Worm (Caenorhabditis elegans) whole organism, L1 larva: Measurements from ENCODE around the gene set-8.

Experiments
- F16B12.6 ChIP-seq: fragments of 150-350 bp; optimal IDR thresholded peaks from 2 replicates; lab custom pipeline; 2014; ENCODE audit warnings: missing biosample characterization, missing genetic modification characterization
- ceh-63 ChIP-seq: fragments of 200-800 bp; sonication (Bioruptor generic); optimal IDR thresholded peaks from 2 replicates; lab custom pipeline; 2018; ENCODE audit warnings: mild to moderate bottlenecking, missing genetic modification characterization, missing compliant biosample characterization
- ceh-8 ChIP-seq: fragments of 200-800 bp; sonication (Bioruptor generic); optimal IDR thresholded peaks from 2 replicates; lab custom pipeline; 2018; ENCODE audit warnings: mild to moderate bottlenecking, missing genetic modification characterization, moderate library complexity, missing compliant biosample characterization
- ceh-88 ChIP-seq: fragments of 200-800 bp; sonication (Bioruptor generic); IDR thresholded peaks from 2 replicates; pipeline ENCODE4 v1.3.6; 2022; ENCODE audit warnings: missing genetic modification characterization, missing compliant biosample characterization
- dsc-1 ChIP-seq: sonication (generic microtip); optimal IDR thresholded peaks from 2 replicates; lab custom pipeline; 2016; ENCODE audit warnings: mild to moderate bottlenecking, missing genetic modification characterization, missing compliant biosample characterization
- efl-1 ChIP-seq, 4 experiments: fragments of 150-350 bp; optimal IDR thresholded peaks in 3 of 4; peaks in 1 of 4; 1 replicate in 1 of 4; 2 replicates in 3 of 4; lab custom pipeline; 2014; ENCODE audit warnings: missing biosample characterization in 2 of 4, missing genetic modification characterization in 2 of 4, missing genetic modification reagents in 2 of 4
- egl-13 ChIP-seq: sonication (generic microtip); optimal IDR thresholded peaks from 2 replicates; lab custom pipeline; 2016; ENCODE audit warnings: missing genotype, missing genetic modification reagents, missing genetic modification characterization, missing compliant biosample characterization
- elt-2 ChIP-seq: sonication (generic microtip); optimal IDR thresholded peaks from 2 replicates; lab custom pipeline; 2016; ENCODE audit warnings: missing genetic modification characterization, mild to moderate bottlenecking, inconsistent platforms, missing compliant biosample characterization, missing genetic modification reagents
- elt-3 ChIP-seq, 6 experiments: fragments of 150-350 bp in 1 of 6; sonication (generic microtip); optimal IDR thresholded peaks; 2 replicates each; lab custom pipeline; 2017 to 2018; ENCODE audit warnings: missing biosample characterization in 6 of 6, missing genetic modification characterization in 6 of 6, inconsistent platforms in 1 of 6
- fkh-10 ChIP-seq: sonication (generic microtip); optimal IDR thresholded peaks from 2 replicates; lab custom pipeline; 2017; ENCODE audit warnings: missing biosample characterization, missing genetic modification reagents, missing genetic modification characterization
- fkh-4 ChIP-seq: sonication (generic microtip); optimal IDR thresholded peaks from 2 replicates; lab custom pipeline; 2016; ENCODE audit warnings: missing compliant biosample characterization, missing genetic modification characterization, borderline replicate concordance
- fkh-8 ChIP-seq: sonication (generic microtip); optimal IDR thresholded peaks from 2 replicates; lab custom pipeline; 2016; ENCODE audit warnings: mild to moderate bottlenecking, missing genetic modification characterization, missing compliant biosample characterization
- fos-1 ChIP-seq: fragments of 150-350 bp; optimal IDR thresholded peaks from 2 replicates; lab custom pipeline; 2014; ENCODE audit warnings: missing biosample characterization, missing genetic modification characterization
- hpl-2 ChIP-seq: fragments of 150-350 bp; optimal IDR thresholded peaks from 2 replicates; lab custom pipeline; 2014; ENCODE audit warnings: missing biosample characterization, missing genetic modification reagents, missing genetic modification characterization
- irx-1 ChIP-seq: sonication (generic microtip); optimal IDR thresholded peaks from 2 replicates; lab custom pipeline; 2016; ENCODE audit warnings: missing genetic modification characterization, missing compliant biosample characterization
- jun-1 ChIP-seq: fragments of 150-350 bp; optimal IDR thresholded peaks from 2 replicates; lab custom pipeline; 2014; ENCODE audit warnings: missing biosample characterization, missing genetic modification reagents, missing genetic modification characterization
- lin-13 ChIP-seq: fragments of 150-350 bp; optimal IDR thresholded peaks from 2 replicates; lab custom pipeline; 2014; ENCODE audit warnings: missing biosample characterization, missing genetic modification reagents, missing genetic modification characterization
- lin-14 ChIP-seq: fragments of 200-800 bp; sonication (Bioruptor generic); optimal IDR thresholded peaks from 2 replicates; lab custom pipeline; 2018; ENCODE audit warnings: mild to moderate bottlenecking, missing genetic modification characterization, moderate library complexity, missing compliant biosample characterization
- lin-35 ChIP-seq, 2 experiments: fragments of 150-350 bp; optimal IDR thresholded peaks; 2 replicates each; lab custom pipeline; 2014; ENCODE audit warnings: missing biosample characterization in 2 of 2, missing genetic modification characterization in 2 of 2, missing genetic modification reagents in 2 of 2
- lir-3 ChIP-seq: sonication (generic microtip); optimal IDR thresholded peaks from 2 replicates; lab custom pipeline; 2016; ENCODE audit warnings: mild to moderate bottlenecking, missing genetic modification characterization, moderate library complexity, missing compliant biosample characterization; ENCODE audit not compliant: poor library complexity
- lsy-2 ChIP-seq, 2 experiments: fragments of 150-350 bp; optimal IDR thresholded peaks; 2 replicates each; lab custom pipeline; 2014; ENCODE audit warnings: missing biosample characterization in 2 of 2, missing genetic modification characterization in 2 of 2
- mab-9 ChIP-seq: fragments of 200-800 bp; sonication (Bioruptor generic); IDR thresholded peaks from 2 replicates; pipeline ENCODE4 v1.3.6; 2022; ENCODE audit warnings: missing genetic modification reagents, missing genetic modification characterization, missing compliant biosample characterization
- mef-2 ChIP-seq: fragments of 150-350 bp; optimal IDR thresholded peaks from 2 replicates; lab custom pipeline; 2014; ENCODE audit warnings: missing biosample characterization, missing genetic modification characterization
- mep-1 ChIP-seq: fragments of 150-350 bp; optimal IDR thresholded peaks from 2 replicates; lab custom pipeline; 2014; ENCODE audit warnings: missing biosample characterization, missing genetic modification characterization
- nhr-11 ChIP-seq: fragments of 150-350 bp; optimal IDR thresholded peaks from 2 replicates; lab custom pipeline; 2014; ENCODE audit warnings: missing biosample characterization, missing genetic modification characterization
- nhr-19 ChIP-seq: fragments of 200-800 bp; sonication (Bioruptor generic); conservative IDR thresholded peaks from 2 replicates; pipeline ENCODE4 v1.3.6; 2022; ENCODE audit warnings: missing genetic modification characterization, missing compliant biosample characterization
- nhr-237 ChIP-seq: fragments of 150-350 bp; optimal IDR thresholded peaks from 2 replicates; lab custom pipeline; 2014; ENCODE audit warnings: missing biosample characterization, missing genetic modification characterization
- nhr-47 ChIP-seq: sonication (generic microtip); optimal IDR thresholded peaks from 2 replicates; lab custom pipeline; 2016; ENCODE audit warnings: mild to moderate bottlenecking, missing genetic modification characterization, moderate library complexity, missing compliant biosample characterization
- nhr-77 ChIP-seq: fragments of 150-350 bp; optimal IDR thresholded peaks from 2 replicates; lab custom pipeline; 2014; ENCODE audit warnings: missing biosample characterization, missing genetic modification characterization
- nhr-85 ChIP-seq: sonication (generic microtip); peaks from one replicate; lab custom pipeline; 2016; ENCODE audit warnings: missing genetic modification characterization, inconsistent platforms, missing compliant biosample characterization
- nhr-90 ChIP-seq: sonication (generic microtip); optimal IDR thresholded peaks from 2 replicates; lab custom pipeline; 2016; ENCODE audit warnings: mild to moderate bottlenecking, missing genetic modification characterization, missing compliant biosample characterization; ENCODE audit not compliant: poor library complexity
- pag-3 ChIP-seq: sonication (generic microtip); optimal IDR thresholded peaks from 2 replicates; lab custom pipeline; 2017; ENCODE audit warnings: missing genetic modification characterization, mild to moderate bottlenecking, missing compliant biosample characterization, antibody characterized with exemption, borderline replicate concordance; ENCODE audit not compliant: insufficient read depth
- pqm-1 ChIP-seq: sonication (generic microtip); optimal IDR thresholded peaks from 3 replicates; lab custom pipeline; 2017; ENCODE audit warnings: missing biosample characterization, missing genetic modification characterization
- skn-1 ChIP-seq: fragments of 150-350 bp; optimal IDR thresholded peaks from 2 replicates; lab custom pipeline; 2014; ENCODE audit warnings: missing biosample characterization, missing genetic modification characterization
- snu-23 ChIP-seq: sonication (generic microtip); optimal IDR thresholded peaks from 2 replicates; lab custom pipeline; 2016; ENCODE audit warnings: missing genetic modification characterization, missing compliant biosample characterization
- sup-37 ChIP-seq: fragments of 200-800 bp; sonication (Bioruptor generic); optimal IDR thresholded peaks from 2 replicates; lab custom pipeline; 2018; ENCODE audit warnings: mild to moderate bottlenecking, missing genetic modification characterization, missing compliant biosample characterization
- swsn-7 ChIP-seq: sonication (generic microtip); optimal IDR thresholded peaks from 2 replicates; lab custom pipeline; 2016; ENCODE audit warnings: missing genetic modification characterization, missing compliant biosample characterization
- tbx-2 ChIP-seq: sonication (generic microtip); optimal IDR thresholded peaks from 2 replicates; lab custom pipeline; 2016; ENCODE audit warnings: missing genetic modification characterization, missing compliant biosample characterization
- unc-130 ChIP-seq: fragments of 150-350 bp; optimal IDR thresholded peaks from 2 replicates; lab custom pipeline; 2017; ENCODE audit warnings: missing biosample characterization, missing genetic modification characterization, inconsistent platforms
- unc-86 ChIP-seq: sonication (generic microtip); optimal IDR thresholded peaks from 2 replicates; lab custom pipeline; 2016; ENCODE audit warnings: missing genetic modification characterization, missing compliant biosample characterization
- unc-98 ChIP-seq: fragments of 200-800 bp; sonication (Bioruptor generic); IDR thresholded peaks from 2 replicates; pipeline ENCODE4 v1.3.6; 2022; ENCODE audit warnings: missing genetic modification characterization, missing compliant biosample characterization
- xbp-1 ChIP-seq: sonication (generic microtip); optimal IDR thresholded peaks from 2 replicates; lab custom pipeline; 2016; ENCODE audit warnings: missing genetic modification characterization, missing compliant biosample characterization
- ztf-11 ChIP-seq, 2 experiments: sonication (generic microtip); optimal IDR thresholded peaks; 2 replicates each; lab custom pipeline; 2016 to 2017; ENCODE audit warnings: missing genetic modification characterization in 2 of 2, missing biosample characterization in 1 of 2, missing compliant biosample characterization in 1 of 2
- ztf-4 ChIP-seq: fragments of 150-350 bp; optimal IDR thresholded peaks from 2 replicates; lab custom pipeline; 2014; ENCODE audit warnings: missing biosample characterization, missing genetic modification characterization

Gene set-8

DNA sequence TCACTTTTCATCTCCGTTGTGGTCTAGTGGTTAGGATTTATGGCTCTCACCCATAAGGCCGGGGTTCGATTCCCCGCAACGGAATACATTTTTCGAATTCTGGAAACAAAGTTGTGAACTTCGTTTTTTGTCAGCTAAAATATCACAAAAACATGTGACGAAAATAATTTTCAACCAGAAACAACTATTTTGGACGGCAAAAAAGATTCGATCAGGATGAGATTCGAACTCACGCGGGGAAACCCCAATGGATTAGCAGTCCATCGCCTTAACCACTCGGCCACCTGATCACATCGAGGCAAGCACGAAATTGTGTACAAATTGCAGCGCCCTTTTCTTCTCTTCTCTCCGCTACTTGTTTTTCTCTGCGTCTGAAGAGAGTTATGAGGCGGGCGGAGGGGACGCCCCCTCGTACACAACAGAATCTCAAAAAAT, 2.2 kb downstream of the set-8 start (continued):
- TF ChIP-seq sup-37 (GFP tag; lab: Kevin White, UChicago) (peak; percentile 23), swsn-7 (peak; percentile 60), irx-1 (tag; lab: Kevin White, UChicago) (peak; percentile 46), snu-23 (GFP tag; lab: Kevin White, UChicago) (peak; percentile 83), fkh-10 (GFP tag; lab: Kevin White, UChicago) (peak; percentile 11), efl-1 (optimal IDR thresholded peaks at IDR 0.05; lab: Kevin White, UChicago) (peak; percentile 18 to 24), efl-1 (GFP tag; optimal IDR thresholded peaks at IDR 0.05 in 1 of 2; lab: Kevin White, UChicago) (peak in 1 of 2 experiments; percentile 87), nhr-19 (GFP tag; lab: Robert Waterston, UW) (peak; percentile 70), lin-14 (GFP tag; lab: Kevin White, UChicago) (peak; percentile 72), fos-1 (tag; lab: Kevin White, UChicago) (peak; percentile 50), unc-130 (tag; lab: Kevin White, UChicago) (peak; percentile 48), lin-13 (GFP tag; lab: Kevin White, UChicago) (peak; percentile 38), nhr-47 (tag; lab: Kevin White, UChicago) (peak; percentile 80), lir-3 (tag; lab: Kevin White, UChicago) (peak; percentile 39), ztf-11 (tag; optimal IDR thresholded peaks at IDR 0.05; lab: Kevin White, UChicago) (peak in 1 of 2 experiments; percentile 39), egl-13 (tag; lab: Kevin White, UChicago) (peak; percentile 51), jun-1 (tag; lab: Kevin White, UChicago) (peak; percentile 55), lsy-2 (tag; optimal IDR thresholded peaks at IDR 0.05; lab: Kevin White, UChicago) (peak; percentile 26 to 42), nhr-85 (peak; percentile 79), elt-3 (tag; optimal IDR thresholded peaks at IDR 0.05; lab: Kevin White, UChicago) (peak in 3 of 6 experiments; percentile 18 to 35 (median 31)), tbx-2 (tag; lab: Kevin White, UChicago) (peak; percentile 54)

DNA sequence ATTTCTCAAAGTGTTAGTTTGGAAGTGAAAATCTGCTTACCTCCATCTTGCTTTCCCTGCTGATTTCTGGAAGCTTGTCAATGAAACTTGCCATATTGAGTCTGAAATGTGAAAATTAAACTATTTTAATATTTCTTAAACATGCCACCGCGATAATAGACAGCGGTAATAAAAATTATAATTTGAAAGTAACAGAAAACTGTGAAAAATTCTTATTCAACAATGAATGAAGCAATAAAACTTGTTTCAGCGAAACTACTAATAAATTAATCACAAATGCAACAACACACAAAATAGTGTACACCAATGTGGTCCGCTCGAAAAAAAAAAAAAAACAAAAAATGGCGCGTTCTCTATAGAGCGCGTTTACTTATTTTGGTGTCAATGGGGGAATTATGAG, 5.1 kb downstream of the set-8 start, which contains the start of gene F02D10.6:
Gene F02D10.6 (minus strand): TSS at position 101 of the 400 bp plus-strand sequence.
- TF ChIP-seq skn-1 (tag; lab: Kevin White, UChicago) (no peak), efl-1 (optimal IDR thresholded peaks at IDR 0.05; lab: Kevin White, UChicago) (no peak), efl-1 (GFP tag; optimal IDR thresholded peaks at IDR 0.05 in 1 of 2; lab: Kevin White, UChicago) (peak in 1 of 2 experiments; percentile 32), nhr-77 (tag; lab: Kevin White, UChicago) (no peak), mab-9 (GFP tag; lab: Robert Waterston, UW) (no peak), mep-1 (tag; lab: Kevin White, UChicago) (no peak), ceh-88 (GFP tag; lab: Robert Waterston, UW) (no peak), irx-1 (tag; lab: Kevin White, UChicago) (no peak)

DNA sequence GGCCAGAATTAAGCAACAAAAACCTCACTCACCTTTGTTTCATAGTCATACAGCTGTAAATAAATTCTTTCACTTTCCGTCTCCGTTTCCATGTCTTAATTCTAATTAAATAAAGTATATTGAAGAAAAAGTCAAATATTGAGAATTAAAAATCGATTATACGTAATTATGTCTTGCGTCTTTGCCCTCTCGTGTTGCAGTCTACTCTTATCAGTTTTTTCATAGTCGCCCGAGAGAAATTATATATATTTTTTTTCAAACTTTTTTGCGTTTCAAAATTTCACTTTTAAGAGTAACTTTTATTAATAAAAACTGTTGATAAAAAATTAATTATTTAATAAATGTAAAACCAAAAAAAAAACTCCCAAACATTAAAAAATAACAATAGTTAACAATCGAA, 9.9 kb downstream of the set-8 start, which contains the start of gene flr-1:
Gene flr-1 (minus strand): TSS at position 101 of the 400 bp plus-strand sequence.
- TF ChIP-seq elt-3 (tag; optimal IDR thresholded peaks at IDR 0.05; lab: Kevin White, UChicago) (no peak), ztf-4 (tag; lab: Kevin White, UChicago) (no peak), lin-35 (GFP tag; optimal IDR thresholded peaks at IDR 0.05; lab: Kevin White, UChicago) (no peak), mef-2 (tag; lab: Kevin White, UChicago) (no peak), mab-9 (GFP tag; lab: Robert Waterston, UW) (no peak), xbp-1 (tag; lab: Kevin White, UChicago) (no peak), nhr-90 (tag; lab: Kevin White, UChicago) (no peak), fkh-4 (tag; lab: Kevin White, UChicago) (no peak), irx-1 (tag; lab: Kevin White, UChicago) (no peak), nhr-237 (tag; lab: Kevin White, UChicago) (no peak), pag-3 (tag; lab: Kevin White, UChicago) (no peak)

DNA sequence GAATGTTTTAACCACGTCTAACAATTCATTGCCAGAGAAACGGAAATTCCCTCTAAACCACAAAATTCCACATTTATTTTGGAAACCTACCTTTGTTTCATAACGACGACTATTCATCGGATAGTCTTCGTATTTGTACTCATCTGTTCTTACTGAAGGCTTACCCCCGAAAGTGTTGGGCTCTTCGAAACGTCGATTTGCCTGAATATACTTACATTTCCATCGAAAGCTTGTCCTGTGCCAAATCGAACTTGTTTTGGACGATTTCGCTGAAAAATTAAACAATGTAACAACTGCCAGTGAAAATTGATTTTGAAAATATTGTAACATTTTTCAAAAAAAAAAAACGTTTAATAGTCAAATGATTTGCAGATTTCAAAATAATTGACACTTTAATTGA, 16.0 kb downstream of the set-8 start, which contains the start of gene F02D10.3:
Gene F02D10.3 (minus strand): TSS at position 101 of the 400 bp plus-strand sequence.
- no peak for TF ChIP-seq hpl-2 (GFP tag; lab: Kevin White, UChicago)
- no peak for TF ChIP-seq lir-3 (tag; lab: Kevin White, UChicago)
- TF ChIP-seq elt-2 (tag; lab: Kevin White, UChicago), result no peak
- TF ChIP-seq nhr-11 (tag; lab: Kevin White, UChicago), result no peak
- TF ChIP-seq nhr-19 (GFP tag; lab: Robert Waterston, UW), result no peak
- no peak for TF ChIP-seq dsc-1 (tag; lab: Kevin White, UChicago)
- TF ChIP-seq ceh-8, result no peak
- no peak for TF ChIP-seq unc-86
- TF ChIP-seq fos-1 (tag; lab: Kevin White, UChicago), result no peak
- no peak for TF ChIP-seq unc-98 (GFP tag; lab: Robert Waterston, UW)
- TF ChIP-seq F16B12.6 (tag; lab: Kevin White, UChicago), result no peak
- TF ChIP-seq nhr-90 (tag; lab: Kevin White, UChicago), result no peak
- TF ChIP-seq pqm-1 (tag; lab: Kevin White, UChicago), result no peak
- TF ChIP-seq ceh-88 (GFP tag; lab: Robert Waterston, UW), result no peak
- no peak for TF ChIP-seq fkh-8 (tag; lab: Kevin White, UChicago)
- TF ChIP-seq ceh-63 (GFP tag; lab: Kevin White, UChicago), result no peak
- TF ChIP-seq lin-14 (GFP tag; lab: Kevin White, UChicago), result no peak
